Worm (Caenorhabditis elegans): ENCODE measurements around the gene ndus-8.

ce11 chrIII:7229687-7230086 lies 4.3 kb downstream of the ndus-8 start, which contains the start of gene R151.8:
- TF ChIP-seq ref-1 (GFP tag; conservative IDR thresholded peaks at IDR 0.05) (no peak), tab-1 (GFP tag; IDR thresholded peaks at IDR 0.05) (no peak)

Data from whole organism, midembryonic.